Fruit fly (Drosophila melanogaster): ENCODE results near the gene CG32195.

The CG32195 gene

DNA sequence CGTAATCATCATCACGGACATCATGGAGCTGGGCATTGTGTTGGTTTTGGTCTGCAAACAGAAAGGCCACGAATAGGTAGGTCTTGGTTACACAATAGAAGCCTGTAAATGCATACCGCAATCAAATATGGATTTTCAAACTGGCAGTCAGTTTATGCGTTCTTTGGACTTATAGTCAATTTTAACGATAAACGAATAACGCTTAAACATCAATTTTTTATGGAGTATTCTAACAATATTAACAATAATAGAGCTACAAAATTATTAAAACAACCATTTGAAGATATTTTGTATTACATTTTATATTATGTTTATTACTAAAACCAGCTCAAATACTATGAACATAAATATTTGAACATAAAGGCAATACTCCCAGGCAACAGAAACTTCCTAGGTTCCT is 31.3 kb upstream of the CG32195 start (continued):
- no peak for TF ChIP-seq dsx (GFP tag; optimal IDR thresholded peaks at IDR 0.05; ENCODE audit: poor library complexity, severe bottlenecking)
- no peak for TF ChIP-seq Gug (GFP tag; IDR thresholded peaks at IDR 0.05)
- no peak for TF ChIP-seq esn (GFP tag; optimal IDR thresholded peaks at IDR 0.05)
- peak; percentile 3 for TF ChIP-seq acj6 (GFP tag; optimal IDR thresholded peaks at IDR 0.05)
- no peak for TF ChIP-seq Sox15 (GFP tag; optimal IDR thresholded peaks at IDR 0.05)
- no peak for TF ChIP-seq CG15336 (GFP tag; IDR thresholded peaks at IDR 0.05)
- TF ChIP-seq CG11902 (GFP tag; optimal IDR thresholded peaks at IDR 0.05), result no peak
- TF ChIP-seq Smox (GFP tag; optimal IDR thresholded peaks at IDR 0.05), result no peak
- TF ChIP-seq Hr38 (GFP tag; optimal IDR thresholded peaks at IDR 0.05), result no peak
- no peak for TF ChIP-seq dac (GFP tag; optimal IDR thresholded peaks at IDR 0.05)
- TF ChIP-seq OdsH (GFP tag; optimal IDR thresholded peaks at IDR 0.05), result no peak
- no peak for TF ChIP-seq CG11294 (GFP tag; IDR thresholded peaks at IDR 0.05)
- TF ChIP-seq net (GFP tag; optimal IDR thresholded peaks at IDR 0.05), result no peak
- peak; percentile 17 for TF ChIP-seq CG3919 (GFP tag; optimal IDR thresholded peaks at IDR 0.05)
- TF ChIP-seq CG8632 (GFP tag; optimal IDR thresholded peaks at IDR 0.05), result no peak

DNA sequence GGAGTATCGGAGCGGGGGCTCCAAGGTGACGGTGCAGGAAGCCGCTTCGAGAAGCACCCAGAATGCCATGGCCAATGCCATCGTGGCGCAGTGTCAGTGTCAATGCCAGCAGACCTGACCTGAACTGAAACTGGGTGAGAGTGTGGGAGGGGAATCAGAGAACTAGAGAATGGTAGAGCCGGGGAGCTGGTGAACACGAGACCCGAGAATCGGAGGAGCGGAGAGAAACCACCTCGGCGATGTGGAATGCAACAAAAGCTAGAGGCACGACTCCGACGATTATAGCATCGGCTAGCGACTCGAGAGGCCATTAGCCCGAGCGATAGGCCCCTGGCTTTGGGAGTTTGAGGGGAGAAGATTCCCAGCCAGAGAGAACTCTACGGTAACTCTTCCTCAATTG is 30.8 kb upstream of the CG32195 start:
- no peak for TF ChIP-seq dsx (GFP tag; optimal IDR thresholded peaks at IDR 0.05; ENCODE audit: poor library complexity, severe bottlenecking)
- no peak for TF ChIP-seq Sox102F (GFP tag; optimal IDR thresholded peaks at IDR 0.05)
- TF ChIP-seq Eip78C (GFP tag), result no peak
- peak in 1 of 2 experiments; percentile 40 for TF ChIP-seq ss (GFP tag; optimal IDR thresholded peaks at IDR 0.05)
- no peak for TF ChIP-seq CG6808 (GFP tag; optimal IDR thresholded peaks at IDR 0.05)
- no peak for TF ChIP-seq Sox14 (GFP tag; optimal IDR thresholded peaks at IDR 0.05)
- no peak for TF ChIP-seq CG16779 (tag; optimal IDR thresholded peaks at IDR 0.05)
- TF ChIP-seq Lpt (GFP tag; optimal IDR thresholded peaks at IDR 0.05), result peak; percentile 63
- no peak for TF ChIP-seq dac (GFP tag; optimal IDR thresholded peaks at IDR 0.05)
- no peak for TF ChIP-seq Hr38 (GFP tag; optimal IDR thresholded peaks at IDR 0.05)
- TF ChIP-seq Met (GFP tag; optimal IDR thresholded peaks at IDR 0.05), result no peak
- TF ChIP-seq achi (GFP tag; optimal IDR thresholded peaks at IDR 0.05), result no peak
- TF ChIP-seq CG10669 (GFP tag; optimal IDR thresholded peaks at IDR 0.05), result no peak
- no peak for TF ChIP-seq Blimp-1 (GFP tag; optimal IDR thresholded peaks at IDR 0.05)
- TF ChIP-seq pdm3 (GFP tag; optimal IDR thresholded peaks at IDR 0.05), result no peak
- TF ChIP-seq esn (GFP tag; optimal IDR thresholded peaks at IDR 0.05), result no peak
- TF ChIP-seq CG7368 (GFP tag; optimal IDR thresholded peaks at IDR 0.05), result no peak
- TF ChIP-seq CG6854 (GFP tag; optimal IDR thresholded peaks at IDR 0.05), result no peak
- no peak for TF ChIP-seq salr (GFP tag; optimal IDR thresholded peaks at IDR 0.05)
- TF ChIP-seq eg (GFP tag; IDR thresholded peaks at IDR 0.05), result no peak
- TF ChIP-seq CG8119 (GFP tag; IDR thresholded peaks at IDR 0.05), result 0 out of 3 replicates have a peak, but pooled peaks have one; percentile 15
- no peak for TF ChIP-seq CG6276 (GFP tag; optimal IDR thresholded peaks at IDR 0.05)
- no peak for TF ChIP-seq Gug (GFP tag; IDR thresholded peaks at IDR 0.05)
- peak; percentile 44; the same call in 1 of the 3 replicates for TF ChIP-seq CG6163 (GFP tag; IDR thresholded peaks at IDR 0.05)
- TF ChIP-seq svp (GFP tag), result no peak
- no peak for TF ChIP-seq cyc (GFP tag; optimal IDR thresholded peaks at IDR 0.05)
- no peak for TF ChIP-seq Smox (GFP tag; optimal IDR thresholded peaks at IDR 0.05)
- TF ChIP-seq Eip75B (GFP tag; optimal IDR thresholded peaks at IDR 0.05), result peak; percentile 19
- no peak for TF ChIP-seq Ets21C (GFP tag; optimal IDR thresholded peaks at IDR 0.05)
- TF ChIP-seq CG31627 (GFP tag; optimal IDR thresholded peaks at IDR 0.05), result no peak
- TF ChIP-seq CG11762 (GFP tag; optimal IDR thresholded peaks at IDR 0.05; ENCODE audit: insufficient read depth), result no peak
- TF ChIP-seq CG10631 (GFP tag; optimal IDR thresholded peaks at IDR 0.05), result no peak
- no peak for TF ChIP-seq Hr39 (GFP tag; optimal IDR thresholded peaks at IDR 0.05)
- no peak for TF ChIP-seq Ets96B (tag; optimal IDR thresholded peaks at IDR 0.05)

All from whole organism, prepupa.